Fruit fly (Drosophila melanogaster) whole organism: ENCODE results near the gene CG17991.

Experiments used
- CG8478 ChIP-seq: fragments of >200 bp; optimal IDR thresholded peaks from 2 replicates; lab custom pipeline; 2018; ENCODE audit warnings: inconsistent platforms
- Dll ChIP-seq: fragments of >200 bp; optimal IDR thresholded peaks from 2 replicates; lab custom pipeline; 2017
- pan ChIP-seq: fragments of >200 bp; optimal IDR thresholded peaks from 2 replicates; lab custom pipeline; 2017
- psq ChIP-seq: fragments of >200 bp; optimal IDR thresholded peaks from 2 replicates; lab custom pipeline; 2017

DNA sequence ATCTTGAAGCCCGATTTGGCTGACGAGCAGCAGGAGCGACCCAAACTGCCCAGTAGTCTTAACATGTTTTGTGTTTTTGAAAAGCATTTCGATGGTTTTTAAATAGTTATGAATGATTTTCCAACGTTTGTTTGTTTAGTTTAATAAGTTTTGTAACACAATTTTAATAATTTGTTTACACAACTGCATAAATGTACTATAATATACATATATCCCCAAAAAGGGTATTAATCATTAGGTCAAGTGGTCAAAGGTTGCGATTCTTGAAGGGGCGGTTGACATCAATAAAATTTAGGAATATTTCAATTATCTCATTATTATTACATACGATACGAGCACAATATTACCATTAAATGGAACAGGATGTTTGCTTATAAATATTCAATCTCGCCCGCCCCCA, 11.7 kb upstream of the CG17991 start, which contains the start of gene CG42814:
- TF ChIP-seq Dll (lab: Kevin White, UChicago) (no peak), CG8478 (lab: Kevin White, UChicago) (no peak), psq (lab: Kevin White, UChicago) (no peak), pan (lab: Kevin White, UChicago) (no peak)
